Fruit fly (Drosophila melanogaster) whole organism, embryonic: ENCODE data around the gene Uck.

Source experiments
- Adf1 ChIP-seq: fragments of 200-800 bp; sonication (Bioruptor generic); IDR thresholded peaks from 2 replicates; pipeline ENCODE4 v1.3.6; 2022; ENCODE audit warnings: missing biosample characterization, missing genetic modification characterization
- Bteb2 ChIP-seq: fragments of 200-800 bp; sonication (Bioruptor generic); optimal IDR thresholded peaks from 2 replicates; lab custom pipeline; 2016; ENCODE audit warnings: missing biosample characterization, missing genetic modification characterization
- CG10209 ChIP-seq: fragments of 200-800 bp; sonication (Bioruptor generic); optimal IDR thresholded peaks from 3 replicates; lab custom pipeline; 2017; ENCODE audit warnings: missing biosample characterization, mild to moderate bottlenecking, missing genetic modification characterization, missing genetic modification reagents
- CG11093 ChIP-seq: fragments of 200-800 bp; sonication (Bioruptor generic); IDR thresholded peaks from 3 replicates; pipeline ENCODE4 v1.3.6; 2022; ENCODE audit warnings: missing biosample characterization, missing genetic modification characterization
- CG17802 ChIP-seq: fragments of 200-800 bp; sonication (Bioruptor generic); optimal IDR thresholded peaks from 2 replicates; lab custom pipeline; 2018; ENCODE audit warnings: missing biosample characterization, mild to moderate bottlenecking, missing genetic modification characterization, moderate library complexity
- CG1832 ChIP-seq: fragments of 200-800 bp; sonication (Bioruptor generic); optimal IDR thresholded peaks from 2 replicates; lab custom pipeline; 2017; ENCODE audit warnings: missing biosample characterization, mild to moderate bottlenecking, missing genetic modification characterization, inconsistent platforms
- CG2199 ChIP-seq: fragments of 200-800 bp; sonication (Bioruptor generic); IDR thresholded peaks from 3 replicates; pipeline ENCODE4 v1.3.6; 2022; ENCODE audit warnings: missing biosample characterization, missing genetic modification characterization
- CG30403 ChIP-seq: fragments of 200-800 bp; sonication (Bioruptor generic); optimal IDR thresholded peaks from 3 replicates; lab custom pipeline; 2016; ENCODE audit warnings: missing biosample characterization, missing genetic modification characterization
- CG33213 ChIP-seq: fragments of 200-800 bp; sonication (Bioruptor generic); optimal IDR thresholded peaks from 3 replicates; lab custom pipeline; 2016; ENCODE audit warnings: missing biosample characterization, missing genetic modification characterization
- CG3407 ChIP-seq: fragments of 200-800 bp; sonication (Bioruptor generic); optimal IDR thresholded peaks from 2 replicates; lab custom pipeline; 2018; ENCODE audit warnings: missing biosample characterization, mild to moderate bottlenecking, missing genetic modification characterization
- CG4328 ChIP-seq: fragments of 200-800 bp; sonication (Bioruptor generic); optimal IDR thresholded peaks from 3 replicates; lab custom pipeline; 2017; ENCODE audit warnings: missing biosample characterization, missing genetic modification reagents, missing genetic modification characterization
- CG4360 ChIP-seq: fragments of 200-800 bp; sonication (Bioruptor generic); IDR thresholded peaks from 2 replicates; pipeline ENCODE4 v1.3.6; 2022; ENCODE audit warnings: missing biosample characterization, missing genetic modification characterization
- CG5180 ChIP-seq: fragments of 200-800 bp; sonication (Bioruptor generic); optimal IDR thresholded peaks from 3 replicates; lab custom pipeline; 2017; ENCODE audit warnings: missing biosample characterization, missing genetic modification characterization, mild to moderate bottlenecking, moderate library complexity, missing genetic modification reagents
- CG6175 ChIP-seq: fragments of 200-800 bp; sonication (Bioruptor generic); IDR thresholded peaks from 3 replicates; pipeline ENCODE4 v1.3.6; 2022; ENCODE audit warnings: missing biosample characterization, missing genetic modification characterization
- CG6254 ChIP-seq: fragments of 200-800 bp; sonication (Bioruptor generic); optimal IDR thresholded peaks from 3 replicates; lab custom pipeline; 2017; ENCODE audit warnings: mild to moderate bottlenecking, missing biosample characterization, missing genetic modification reagents, missing genetic modification characterization
- CG6765 ChIP-seq: fragments of 200-800 bp; sonication (Bioruptor generic); optimal IDR thresholded peaks from 3 replicates; lab custom pipeline; 2017; ENCODE audit warnings: missing biosample characterization, mild to moderate bottlenecking, missing genetic modification characterization
- D19A ChIP-seq: fragments of 200-800 bp; optimal IDR thresholded peaks from 3 replicates; lab custom pipeline; 2019; ENCODE audit warnings: missing biosample characterization, mild to moderate bottlenecking, missing genetic modification characterization, moderate library complexity
- Dbx ChIP-seq: fragments of 200-800 bp; sonication (Bioruptor generic); IDR thresholded peaks from 3 replicates; pipeline ENCODE4 v1.3.6; 2022; ENCODE audit warnings: missing biosample characterization, missing genetic modification characterization
- Doc3 ChIP-seq: fragments of 200-800 bp; sonication (Bioruptor generic); IDR thresholded peaks from 3 replicates; pipeline ENCODE4 v1.3.6; 2022; ENCODE audit warnings: missing biosample characterization, missing genetic modification characterization; ENCODE audit not compliant: partially characterized antibody
- Dp ChIP-seq: fragments of 200-800 bp; sonication (Bioruptor generic); optimal IDR thresholded peaks from 2 replicates; lab custom pipeline; 2018; ENCODE audit warnings: missing biosample characterization, mild to moderate bottlenecking, missing genetic modification characterization, moderate library complexity
- Ets97D ChIP-seq: fragments of 200-800 bp; sonication (Bioruptor generic); optimal IDR thresholded peaks from 3 replicates; lab custom pipeline; 2016; ENCODE audit warnings: missing biosample characterization, missing genetic modification characterization
- GATAe ChIP-seq: fragments of 200-800 bp; sonication (Bioruptor generic); conservative IDR thresholded peaks from 2 replicates; pipeline ENCODE4 v1.3.6; 2022; ENCODE audit warnings: missing biosample characterization, missing genetic modification characterization
- Hr39 ChIP-seq: fragments of >200 bp; optimal IDR thresholded peaks from 2 replicates; lab custom pipeline; 2017
- Tbp ChIP-seq: fragments of >200 bp; optimal IDR thresholded peaks from 2 replicates; lab custom pipeline; 2018; ENCODE audit warnings: missing biosample characterization, missing genetic modification characterization
- az2 ChIP-seq: fragments of 200-800 bp; sonication (Bioruptor generic); optimal IDR thresholded peaks from 3 replicates; lab custom pipeline; 2016; ENCODE audit warnings: missing biosample characterization, missing genetic modification characterization
- bcd ChIP-seq: fragments of 200-800 bp; sonication (Bioruptor generic); optimal IDR thresholded peaks from 2 replicates; lab custom pipeline; 2017; ENCODE audit warnings: missing biosample characterization, mild to moderate bottlenecking, missing genetic modification characterization
- bigmax ChIP-seq: fragments of 200-800 bp; sonication (Bioruptor generic); optimal IDR thresholded peaks from 2 replicates; lab custom pipeline; 2018; ENCODE audit warnings: missing biosample characterization, mild to moderate bottlenecking, missing genetic modification characterization
- btn ChIP-seq: fragments of 200-800 bp; sonication (Bioruptor generic); optimal IDR thresholded peaks from 2 replicates; lab custom pipeline; 2016; ENCODE audit warnings: missing biosample characterization, missing genetic modification characterization
- caup ChIP-seq: fragments of 200-800 bp; sonication (Bioruptor generic); optimal IDR thresholded peaks from 3 replicates; lab custom pipeline; 2017; ENCODE audit warnings: missing biosample characterization, mild to moderate bottlenecking, missing genetic modification characterization, moderate library complexity; ENCODE audit not compliant: severe bottlenecking
- ci ChIP-seq: fragments of 200-800 bp; sonication (Bioruptor generic); IDR thresholded peaks from 3 replicates; pipeline ENCODE4 v1.3.6; 2022; ENCODE audit warnings: missing biosample characterization, missing genetic modification characterization
- crol ChIP-seq: fragments of 200-800 bp; sonication (Bioruptor generic); IDR thresholded peaks from 2 replicates; pipeline ENCODE4 v1.3.6; 2022; ENCODE audit warnings: missing biosample characterization, missing genetic modification characterization
- danr ChIP-seq: fragments of 200-800 bp; sonication (Bioruptor generic); IDR thresholded peaks from 2 replicates; pipeline ENCODE4 v1.3.6; 2022; ENCODE audit warnings: missing biosample characterization, missing genetic modification characterization
- dysf ChIP-seq: fragments of 200-800 bp; sonication (Bioruptor generic); IDR thresholded peaks from 3 replicates; pipeline ENCODE4 v1.3.6; 2022; ENCODE audit warnings: missing biosample characterization, missing genetic modification characterization
- emc ChIP-seq: fragments of 200-800 bp; sonication (Bioruptor generic); optimal IDR thresholded peaks from 2 replicates; lab custom pipeline; 2016; ENCODE audit warnings: missing biosample characterization, missing genetic modification characterization
- fd3F ChIP-seq: fragments of 200-800 bp; sonication (Bioruptor generic); optimal IDR thresholded peaks from 2 replicates; lab custom pipeline; 2018; ENCODE audit warnings: missing biosample characterization, mild to moderate bottlenecking, missing genetic modification characterization, moderate library complexity
- fru ChIP-seq: fragments of >200 bp; optimal IDR thresholded peaks from 2 replicates; lab custom pipeline; 2017
- gfzf ChIP-seq: fragments of 200-800 bp; sonication (Bioruptor generic); optimal IDR thresholded peaks from 2 replicates; lab custom pipeline; 2016; ENCODE audit warnings: missing biosample characterization, mild to moderate bottlenecking, missing genetic modification characterization, moderate library complexity
- grau ChIP-seq: fragments of 200-800 bp; optimal IDR thresholded peaks from 3 replicates; lab custom pipeline; 2019; ENCODE audit warnings: missing biosample characterization, mild to moderate bottlenecking, missing genetic modification characterization, moderate library complexity
- kay ChIP-seq: fragments of 200-800 bp; sonication (Bioruptor generic); optimal IDR thresholded peaks from 2 replicates; lab custom pipeline; 2016; ENCODE audit warnings: missing biosample characterization, missing genetic modification characterization
- nau ChIP-seq: fragments of 200-800 bp; sonication (Bioruptor generic); optimal IDR thresholded peaks from 3 replicates; lab custom pipeline; 2017; ENCODE audit warnings: missing biosample characterization, mild to moderate bottlenecking, missing genetic modification characterization, missing genetic modification reagents
- prd ChIP-seq, 3 experiments: fragments of >200 bp in 2 of 3; fragments of 200-800 bp in 1 of 3; sonication (Bioruptor generic) in 1 of 3; optimal IDR thresholded peaks in 2 of 3; IDR thresholded peaks in 1 of 3; 2 replicates in 2 of 3; 3 replicates in 1 of 3; pipeline versions ENCODE4 v1.3.6 to Lab custom; 2017 to 2022; ENCODE audit warnings: missing biosample characterization in 1 of 3, missing genetic modification characterization in 1 of 3
- sc ChIP-seq, 3 experiments: fragments of >200 bp in 2 of 3; fragments of 200-800 bp in 1 of 3; sonication (Bioruptor generic) in 1 of 3; optimal IDR thresholded peaks; 2 replicates in 2 of 3; 3 replicates in 1 of 3; lab custom pipeline; 2017; ENCODE audit warnings: mild to moderate bottlenecking in 1 of 3, missing biosample characterization in 1 of 3, missing genetic modification characterization in 1 of 3, missing genetic modification reagents in 1 of 3
- schlank ChIP-seq: fragments of 200-800 bp; sonication (Bioruptor generic); optimal IDR thresholded peaks from 2 replicates; lab custom pipeline; 2018; ENCODE audit warnings: missing biosample characterization, mild to moderate bottlenecking, missing genetic modification characterization
- tna ChIP-seq: fragments of 200-800 bp; sonication (Bioruptor generic); IDR thresholded peaks from 2 replicates; pipeline ENCODE4 v1.3.6; 2022; ENCODE audit warnings: missing biosample characterization, missing genetic modification characterization; ENCODE audit not compliant: partially characterized antibody
- toy ChIP-seq: fragments of 200-800 bp; sonication (Bioruptor generic); IDR thresholded peaks from 2 replicates; pipeline ENCODE4 v1.3.6; 2022; ENCODE audit warnings: missing biosample characterization, missing genetic modification characterization
- trem ChIP-seq: fragments of 200-800 bp; optimal IDR thresholded peaks from 3 replicates; lab custom pipeline; 2019; ENCODE audit warnings: missing biosample characterization, mild to moderate bottlenecking, missing genetic modification characterization, moderate library complexity
- tup ChIP-seq: fragments of 200-800 bp; sonication (Bioruptor generic); optimal IDR thresholded peaks from 2 replicates; lab custom pipeline; 2016; ENCODE audit warnings: missing biosample characterization, mild to moderate bottlenecking, missing genetic modification characterization, moderate library complexity
- wor ChIP-seq: fragments of 200-800 bp; sonication (Bioruptor generic); IDR thresholded peaks from 2 replicates; pipeline ENCODE4 v1.3.6; 2022; ENCODE audit warnings: missing biosample characterization, missing genetic modification characterization
- z ChIP-seq: fragments of 200-800 bp; sonication (Bioruptor generic); IDR thresholded peaks from 3 replicates; pipeline ENCODE4 v1.3.6; 2022; ENCODE audit warnings: missing biosample characterization, missing genetic modification characterization

Gene Uck

DNA sequence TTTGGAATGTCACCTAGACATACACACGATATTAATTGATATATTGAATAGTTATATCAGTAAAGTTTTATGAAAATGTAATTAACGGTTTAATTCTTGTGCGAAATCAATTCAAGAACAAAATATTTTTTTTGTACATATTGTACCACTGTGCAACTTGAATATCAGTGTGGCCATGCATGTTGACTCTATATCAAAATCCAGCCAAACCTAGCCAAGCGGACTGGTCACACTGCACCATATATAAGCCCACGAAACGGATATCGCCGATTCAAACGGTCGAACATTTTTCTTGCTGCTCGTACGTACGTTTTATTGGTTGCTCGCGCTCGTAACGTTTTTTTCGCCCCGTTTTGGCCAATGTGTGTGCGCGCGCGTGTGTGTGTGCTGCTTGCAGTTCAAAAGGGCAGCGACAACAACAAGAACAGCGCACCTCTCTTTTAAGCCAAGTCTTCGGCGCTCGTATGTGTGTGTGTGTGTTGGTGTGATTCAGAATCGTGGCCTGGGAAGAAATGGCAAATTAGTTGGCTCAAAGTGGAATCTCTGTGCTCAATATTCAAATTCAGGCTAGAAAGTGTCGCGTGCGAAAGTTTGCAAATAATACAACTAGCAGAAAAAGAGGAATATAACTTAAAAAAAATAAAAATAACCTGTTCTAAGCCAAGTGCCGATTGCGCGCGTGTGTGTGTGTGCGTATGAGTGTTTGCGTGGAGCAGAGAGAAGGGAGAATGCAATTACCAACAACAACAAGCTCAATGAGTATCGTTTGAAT lies 5.0 kb downstream of the Uck start, which contains the start of gene crb:
Gene crb, plus strand, starts transcription at position 295 of the 772 bp plus-strand sequence.
- TF ChIP-seq CG6175 (GFP tag; lab: Robert Waterston, UW) (no peak), GATAe (GFP tag; lab: Robert Waterston, UW) (no peak), CG4360 (GFP tag; lab: Robert Waterston, UW) (peak; percentile 79), sc (optimal IDR thresholded peaks at IDR 0.05; lab: Kevin White, UChicago) (no peak), sc (GFP tag; optimal IDR thresholded peaks at IDR 0.05; lab: Kevin White, UChicago) (no peak), z (GFP tag; lab: Robert Waterston, UW) (no peak), grau (tag; lab: Kevin White, UChicago) (peak; percentile 54), ci (GFP tag; lab: Robert Waterston, UW) (peak; percentile 84), CG4328 (GFP tag; lab: Kevin White, UChicago) (peak; percentile 12), trem (tag; lab: Kevin White, UChicago) (peak; percentile 52), bigmax (peak; percentile 5), Ets97D (peak; percentile 91), az2 (GFP tag; lab: Kevin White, UChicago) (peak; percentile 37), Adf1 (GFP tag; lab: Robert Waterston, UW) (peak; percentile 54; the same call in 1 of the 2 replicates), D19A (tag; lab: Kevin White, UChicago) (no peak), danr (GFP tag; lab: Robert Waterston, UW) (no peak), emc (GFP tag; lab: Kevin White, UChicago) (no peak), toy (no peak), Dbx (GFP tag; lab: Robert Waterston, UW) (peak; percentile 68; the same call in 2 of the 3 replicates), bcd (peak; percentile 22), CG33213 (peak; percentile 65), Dp (GFP tag; lab: Kevin White, UChicago) (peak; percentile 77), CG6254 (GFP tag; lab: Kevin White, UChicago) (no peak), dysf (GFP tag; lab: Robert Waterston, UW) (peak; percentile 48; the same call in 2 of the 3 replicates), fru (no peak), CG10209 (GFP tag; lab: Kevin White, UChicago) (peak; percentile 53), schlank (tag; lab: Kevin White, UChicago) (peak; percentile 10), kay (GFP tag; lab: Kevin White, UChicago) (peak; percentile 1), CG5180 (GFP tag; lab: Kevin White, UChicago) (peak; percentile 54), caup (GFP tag; lab: Kevin White, UChicago) (peak; percentile 67), btn (GFP tag; lab: Kevin White, UChicago) (no peak), tna (GFP tag; lab: Robert Waterston, UW) (0 out of 2 replicates have a peak, but pooled peaks have one; percentile 26), crol (GFP tag; lab: Robert Waterston, UW) (no peak; the same call in 1 of the 2 replicates), CG11093 (GFP tag; lab: Robert Waterston, UW) (no peak), tup (GFP tag; lab: Kevin White, UChicago) (no peak), Bteb2 (GFP tag; lab: Kevin White, UChicago) (peak; percentile 29), Hr39 (lab: Kevin White, UChicago) (no peak), CG3407 (GFP tag; lab: Kevin White, UChicago) (no peak), prd (optimal IDR thresholded peaks at IDR 0.05; lab: Kevin White, UChicago) (no peak), prd (GFP tag; IDR thresholded peaks at IDR 0.05; lab: Robert Waterston, UW) (peak; percentile 40; the same call in 2 of the 3 replicates), fd3F (GFP tag; lab: Kevin White, UChicago) (no peak), Doc3 (GFP tag; lab: Robert Waterston, UW) (no peak), wor (no peak), CG2199 (GFP tag; lab: Robert Waterston, UW) (0 out of 3 replicates have a peak, but pooled peaks have one; percentile 56), Tbp (GFP tag; lab: Kevin White, UChicago) (peak; percentile 97), nau (GFP tag; lab: Kevin White, UChicago) (peak; percentile 12), CG30403 (GFP tag; lab: Kevin White, UChicago) (peak; percentile 54), CG17802 (no peak), CG1832 (no peak), CG6765 (GFP tag; lab: Kevin White, UChicago) (no peak), gfzf (peak; percentile 93)
